Fruit fly (Drosophila melanogaster) whole organism, pupa: ENCODE measurements around the gene CG11694.

Experiments used
- CG10348 ChIP-seq: fragments of 200-800 bp; sonication (Bioruptor generic); IDR thresholded peaks from 2 replicates; pipeline ENCODE4 v1.3.6; 2022; ENCODE audit warnings: missing biosample characterization, missing genetic modification characterization
- CG12605 ChIP-seq: fragments of 200-800 bp; sonication (Bioruptor generic); IDR thresholded peaks from 2 replicates; pipeline ENCODE4 v1.3.6; 2022; ENCODE audit warnings: missing biosample characterization, missing genetic modification characterization
- CG13204 ChIP-seq: fragments of 200-800 bp; sonication (Bioruptor generic); optimal IDR thresholded peaks from 2 replicates; lab custom pipeline; 2018; ENCODE audit warnings: missing biosample characterization, mild to moderate bottlenecking, missing genetic modification characterization, moderate library complexity
- CG14655 ChIP-seq: fragments of 200-800 bp; sonication (Bioruptor generic); optimal IDR thresholded peaks from 3 replicates; lab custom pipeline; 2017; ENCODE audit warnings: mild to moderate bottlenecking, missing biosample characterization, missing genetic modification reagents, missing genetic modification characterization
- CG15710 ChIP-seq: fragments of 200-800 bp; sonication (Bioruptor generic); optimal IDR thresholded peaks from 2 replicates; lab custom pipeline; 2018; ENCODE audit warnings: missing biosample characterization, mild to moderate bottlenecking, missing genetic modification characterization, moderate library complexity
- CG17806 ChIP-seq: fragments of 200-800 bp; sonication (Bioruptor generic); optimal IDR thresholded peaks from 2 replicates; lab custom pipeline; 2018; ENCODE audit warnings: missing biosample characterization, mild to moderate bottlenecking, missing genetic modification characterization, moderate library complexity
- CG32121 ChIP-seq: fragments of 200-800 bp; sonication (Bioruptor generic); IDR thresholded peaks from 2 replicates; pipeline ENCODE4 v1.3.6; 2022; ENCODE audit warnings: missing biosample characterization, missing genetic modification characterization
- CG34367 ChIP-seq: fragments of 200-800 bp; sonication (Bioruptor generic); optimal IDR thresholded peaks from 2 replicates; lab custom pipeline; 2018; ENCODE audit warnings: missing biosample characterization, mild to moderate bottlenecking, missing genetic modification characterization
- CG4496 ChIP-seq: fragments of 200-800 bp; sonication (Bioruptor generic); IDR thresholded peaks from 3 replicates; pipeline ENCODE4 v1.3.6; 2022; ENCODE audit warnings: missing biosample characterization, missing genetic modification characterization
- CG8159 ChIP-seq: fragments of 200-800 bp; sonication (Bioruptor generic); optimal IDR thresholded peaks from 3 replicates; lab custom pipeline; 2018; ENCODE audit warnings: missing biosample characterization, mild to moderate bottlenecking, missing genetic modification characterization, moderate library complexity
- CG8301 ChIP-seq: fragments of 200-800 bp; sonication (Bioruptor generic); optimal IDR thresholded peaks from 2 replicates; lab custom pipeline; 2018; ENCODE audit warnings: missing biosample characterization, mild to moderate bottlenecking, missing genetic modification characterization
- CG9948 ChIP-seq: fragments of 200-800 bp; sonication (Bioruptor generic); optimal IDR thresholded peaks from 2 replicates; lab custom pipeline; 2018; ENCODE audit warnings: missing biosample characterization, mild to moderate bottlenecking, missing genetic modification characterization, moderate library complexity
- D1 ChIP-seq: fragments of 200-800 bp; sonication (Bioruptor generic); optimal IDR thresholded peaks from 2 replicates; lab custom pipeline; 2018; ENCODE audit warnings: missing biosample characterization, mild to moderate bottlenecking, missing genetic modification characterization, moderate library complexity
- EcR ChIP-seq: fragments of 200-800 bp; sonication (Bioruptor generic); optimal IDR thresholded peaks from 3 replicates; lab custom pipeline; 2019; ENCODE audit warnings: missing biosample characterization, missing genetic modification characterization, mild to moderate bottlenecking, moderate library complexity, missing genetic modification reagents
- Ets98B ChIP-seq: fragments of 200-800 bp; sonication (Bioruptor generic); IDR thresholded peaks from 2 replicates; pipeline ENCODE4 v1.3.6; 2022; ENCODE audit warnings: missing biosample characterization, missing genetic modification characterization
- Pif1A ChIP-seq: fragments of 200-800 bp; sonication (Bioruptor generic); optimal IDR thresholded peaks from 3 replicates; lab custom pipeline; 2016; ENCODE audit warnings: missing biosample characterization, missing genetic modification characterization
- Pif1B ChIP-seq: fragments of 200-800 bp; sonication (Bioruptor generic); optimal IDR thresholded peaks from 3 replicates; lab custom pipeline; 2016; ENCODE audit warnings: missing biosample characterization, missing genetic modification characterization
- Snoo ChIP-seq: fragments of 200-800 bp; sonication (Bioruptor generic); optimal IDR thresholded peaks from 3 replicates; lab custom pipeline; 2017; ENCODE audit warnings: missing biosample characterization, mild to moderate bottlenecking, missing genetic modification characterization, inconsistent platforms
- fd96Ca ChIP-seq: fragments of 200-800 bp; sonication (Bioruptor generic); IDR thresholded peaks from 3 replicates; pipeline ENCODE4 v1.3.6; 2022; ENCODE audit warnings: missing biosample characterization, missing genetic modification characterization
- gl ChIP-seq: fragments of 200-800 bp; sonication (Bioruptor generic); optimal IDR thresholded peaks from 2 replicates; lab custom pipeline; 2018; ENCODE audit warnings: missing biosample characterization, mild to moderate bottlenecking, missing genetic modification characterization
- rn ChIP-seq: fragments of 200-800 bp; sonication (Bioruptor generic); IDR thresholded peaks from 2 replicates; pipeline ENCODE4 v1.3.6; 2022; ENCODE audit warnings: missing biosample characterization, missing genetic modification characterization

The CG11694 gene

dm6 chr3R:8321447-8321846 lies 9.5 kb upstream of the CG11694 start, which contains the start of gene Or85a:
Gene Or85a (plus strand): TSS chr3R:8321747.
- TF ChIP-seq CG34367 (tag; lab: Kevin White, UChicago) (no peak), CG14655 (no peak), fd96Ca (GFP tag; lab: Robert Waterston, UW) (no peak)

DNA sequence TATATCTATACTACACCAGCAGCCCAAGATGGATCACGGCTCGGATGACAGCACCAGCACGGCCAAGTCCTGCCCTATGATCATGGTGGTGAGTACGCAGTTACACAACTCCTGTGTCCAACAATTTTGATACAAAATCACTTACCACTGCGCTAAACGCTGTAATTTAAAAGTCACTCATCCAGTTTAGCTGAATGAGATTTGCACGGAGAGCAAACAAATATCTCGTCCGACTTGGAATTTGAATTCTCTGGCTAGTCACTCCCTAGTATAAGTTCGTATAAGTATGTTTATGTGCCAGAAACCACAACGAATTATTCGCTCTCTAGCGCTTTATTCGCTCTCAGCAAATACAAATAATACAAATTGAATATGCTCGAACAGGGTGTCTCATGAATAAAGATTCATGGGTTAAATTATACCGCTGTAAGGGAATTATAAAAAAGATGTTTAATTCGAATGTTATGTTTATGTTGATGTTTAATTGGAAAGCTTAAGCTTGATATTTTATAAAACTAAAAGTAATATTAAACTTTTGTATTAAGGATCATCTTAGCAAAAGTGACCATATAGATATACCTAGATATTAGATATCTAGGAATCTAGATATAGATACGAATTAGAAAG lies 5.9 kb upstream of the CG11694 start:
- TF ChIP-seq Pif1B (GFP tag; lab: Kevin White, UChicago) (no peak), D1 (no peak), Pif1A (no peak), CG14655 (no peak), gl (no peak), fd96Ca (GFP tag; lab: Robert Waterston, UW) (no peak; the same call in 2 of the 3 replicates), CG34367 (tag; lab: Kevin White, UChicago) (no peak), CG32121 (GFP tag; lab: Robert Waterston, UW) (no peak), CG8301 (tag; lab: Kevin White, UChicago) (no peak), CG8159 (tag; lab: Kevin White, UChicago) (no peak), CG17806 (no peak), CG15710 (tag; lab: Kevin White, UChicago) (no peak), Ets98B (GFP tag; lab: Robert Waterston, UW) (peak; percentile 60; the same call in 1 of the 2 replicates), Snoo (tag; lab: Kevin White, UChicago) (no peak), CG12605 (GFP tag; lab: Robert Waterston, UW) (peak; percentile 65), rn (GFP tag; lab: Robert Waterston, UW) (no peak), CG9948 (no peak), CG4496 (GFP tag; lab: Robert Waterston, UW) (0 out of 3 replicates have a peak, but pooled peaks have one; percentile 21), CG10348 (GFP tag; lab: Robert Waterston, UW) (no peak), CG13204 (no peak), EcR (GFP tag; lab: Kevin White, UChicago) (no peak)

- no peak for TF ChIP-seq fd96Ca (GFP tag; lab: Robert Waterston, UW)
These were observed 5.3 kb upstream of the CG11694 start, which contains the start of gene Ctr1B for dm6 chr3R:8317215-8317614. Gene Ctr1B (plus strand): TSS chr3R:8317612.

DNA sequence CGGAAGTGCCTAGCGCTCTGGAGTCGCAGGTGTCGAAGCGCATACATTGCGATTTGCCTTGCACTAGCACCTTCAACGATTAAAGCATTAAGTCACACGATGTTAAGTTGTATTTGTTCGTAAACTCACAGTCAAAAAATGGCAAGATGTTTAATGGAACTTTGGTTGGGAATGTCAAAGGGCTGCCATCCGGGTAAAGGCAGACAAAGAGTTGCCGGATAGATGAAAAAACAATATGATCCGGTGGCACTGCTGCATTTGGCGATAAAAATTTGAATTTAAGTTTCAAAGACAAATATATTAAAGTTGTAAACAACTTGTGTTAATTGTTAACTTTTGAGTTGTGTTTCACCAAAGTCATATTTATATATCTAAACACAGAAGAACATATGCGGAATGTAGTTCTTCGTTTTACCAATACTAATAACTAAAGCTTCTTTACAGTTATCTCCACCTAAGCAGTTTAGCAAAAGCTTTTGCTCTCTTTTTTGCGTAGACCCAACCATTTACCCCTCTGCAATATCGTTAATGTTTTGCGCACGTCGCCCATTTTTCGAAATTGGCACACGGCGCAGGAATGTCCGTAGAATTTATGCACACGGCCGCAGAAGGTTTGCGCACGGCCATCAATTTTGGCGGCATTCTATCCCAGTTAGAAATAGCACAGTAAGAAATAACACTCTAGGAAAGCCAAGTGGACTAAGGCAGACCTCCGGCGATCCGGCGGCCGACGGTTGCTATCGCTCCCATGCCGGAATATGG lies 4.6 kb upstream of the CG11694 start, which contains the start of gene Coq2:
TSS of gene Coq2 (minus strand) at position 200 of the 762 bp plus-strand sequence.
- TF ChIP-seq Pif1B (GFP tag; lab: Kevin White, UChicago) (no peak), CG8301 (tag; lab: Kevin White, UChicago) (no peak), Ets98B (GFP tag; lab: Robert Waterston, UW) (no peak), Pif1A (no peak), CG12605 (GFP tag; lab: Robert Waterston, UW) (no peak), CG9948 (no peak), Snoo (tag; lab: Kevin White, UChicago) (no peak), EcR (GFP tag; lab: Kevin White, UChicago) (no peak), CG34367 (tag; lab: Kevin White, UChicago) (no peak), CG13204 (no peak), rn (GFP tag; lab: Robert Waterston, UW) (no peak), gl (no peak), CG17806 (no peak)

dm6 chr3R:8313038-8313437 lies 1.1 kb upstream of the CG11694 start, which contains the start of gene CG7483:
Gene CG7483 (plus strand): TSS chr3R:8313208.
- TF ChIP-seq CG17806 = no peak
- no peak for TF ChIP-seq D1
- TF ChIP-seq gl = no peak
- no peak for TF ChIP-seq EcR (GFP tag; lab: Kevin White, UChicago)
- no peak for TF ChIP-seq CG14655
- TF ChIP-seq CG32121 (GFP tag; lab: Robert Waterston, UW) = no peak
- TF ChIP-seq CG8159 (tag; lab: Kevin White, UChicago) = no peak
- TF ChIP-seq CG4496 (GFP tag; lab: Robert Waterston, UW) = no peak
- TF ChIP-seq CG12605 (GFP tag; lab: Robert Waterston, UW) = no peak

- TF ChIP-seq Pif1A = no peak
- no peak for TF ChIP-seq CG8159 (tag; lab: Kevin White, UChicago)
- no peak for TF ChIP-seq Snoo (tag; lab: Kevin White, UChicago)
- no peak for TF ChIP-seq EcR (GFP tag; lab: Kevin White, UChicago)
- TF ChIP-seq CG17806 = no peak
- no peak for TF ChIP-seq CG34367 (tag; lab: Kevin White, UChicago)
- no peak for TF ChIP-seq fd96Ca (GFP tag; lab: Robert Waterston, UW)
- no peak for TF ChIP-seq Ets98B (GFP tag; lab: Robert Waterston, UW)
- TF ChIP-seq rn (GFP tag; lab: Robert Waterston, UW) = no peak
- no peak for TF ChIP-seq gl
- no peak for TF ChIP-seq CG14655
- no peak for TF ChIP-seq CG9948
- TF ChIP-seq CG8301 (tag; lab: Kevin White, UChicago) = no peak
These were observed 1.3 kb downstream of the CG11694 start, which contains the start of gene CG11693 for dm6 chr3R:8310678-8311077. Gene CG11693 (minus strand): TSS chr3R:8310778.
